Worm (Caenorhabditis elegans) whole organism, L1 larva: ENCODE data around the gene str-254.

ENCODE experiments used
- ceh-82 ChIP-seq, 3 experiments: fragments of 150-350 bp in 1 of 3; sonication (generic microtip) in 2 of 3; optimal IDR thresholded peaks; 2 replicates each; lab custom pipeline; 2014 to 2017; ENCODE audit warnings: missing biosample characterization in 3 of 3, missing genetic modification characterization in 3 of 3
- dsc-1 ChIP-seq: sonication (generic microtip); optimal IDR thresholded peaks from 2 replicates; lab custom pipeline; 2016; ENCODE audit warnings: mild to moderate bottlenecking, missing genetic modification characterization, missing compliant biosample characterization
- elt-2 ChIP-seq: sonication (generic microtip); optimal IDR thresholded peaks from 2 replicates; lab custom pipeline; 2016; ENCODE audit warnings: missing genetic modification characterization, mild to moderate bottlenecking, inconsistent platforms, missing compliant biosample characterization, missing genetic modification reagents
- hpl-2 ChIP-seq: fragments of 150-350 bp; optimal IDR thresholded peaks from 2 replicates; lab custom pipeline; 2014; ENCODE audit warnings: missing biosample characterization, missing genetic modification reagents, missing genetic modification characterization
- nhr-76 ChIP-seq: sonication (generic microtip); optimal IDR thresholded peaks from 2 replicates; lab custom pipeline; 2017; ENCODE audit warnings: missing biosample characterization, missing genetic modification characterization
- nhr-90 ChIP-seq: sonication (generic microtip); optimal IDR thresholded peaks from 2 replicates; lab custom pipeline; 2016; ENCODE audit warnings: mild to moderate bottlenecking, missing genetic modification characterization, missing compliant biosample characterization; ENCODE audit not compliant: poor library complexity
- ztf-11 ChIP-seq, 2 experiments: sonication (generic microtip); optimal IDR thresholded peaks; 2 replicates each; lab custom pipeline; 2016 to 2017; ENCODE audit warnings: missing genetic modification characterization in 2 of 2, missing biosample characterization in 1 of 2, missing compliant biosample characterization in 1 of 2

ce11 chrV:16195379-16195778 is 42.1 kb upstream of the str-254 start, which contains the start of gene rabr-3:
- TF ChIP-seq dsc-1 (tag; lab: Kevin White, UChicago) (no peak), hpl-2 (no peak), nhr-76 (tag; lab: Kevin White, UChicago) (no peak), nhr-90 (tag; lab: Kevin White, UChicago) (no peak), ztf-11 (tag; optimal IDR thresholded peaks at IDR 0.05; lab: Kevin White, UChicago) (no peak), elt-2 (no peak), ceh-82 (tag; optimal IDR thresholded peaks at IDR 0.05; lab: Kevin White, UChicago) (no peak)
